Fruit fly (Drosophila melanogaster): ENCODE data around the gene CG10077.

dm6 chr3L:6903985-6904384 lies 51.7 kb downstream of the CG10077 start:
- TF ChIP-seq usp (GFP tag; optimal IDR thresholded peaks at IDR 0.05) (no peak), Dll (optimal IDR thresholded peaks at IDR 0.05) (peak; percentile 92), CG8478 (optimal IDR thresholded peaks at IDR 0.05) (peak; percentile 78)

Data from whole organism.